Fruit fly (Drosophila melanogaster): ENCODE measurements around the gene dco.

Gene dco

DNA sequence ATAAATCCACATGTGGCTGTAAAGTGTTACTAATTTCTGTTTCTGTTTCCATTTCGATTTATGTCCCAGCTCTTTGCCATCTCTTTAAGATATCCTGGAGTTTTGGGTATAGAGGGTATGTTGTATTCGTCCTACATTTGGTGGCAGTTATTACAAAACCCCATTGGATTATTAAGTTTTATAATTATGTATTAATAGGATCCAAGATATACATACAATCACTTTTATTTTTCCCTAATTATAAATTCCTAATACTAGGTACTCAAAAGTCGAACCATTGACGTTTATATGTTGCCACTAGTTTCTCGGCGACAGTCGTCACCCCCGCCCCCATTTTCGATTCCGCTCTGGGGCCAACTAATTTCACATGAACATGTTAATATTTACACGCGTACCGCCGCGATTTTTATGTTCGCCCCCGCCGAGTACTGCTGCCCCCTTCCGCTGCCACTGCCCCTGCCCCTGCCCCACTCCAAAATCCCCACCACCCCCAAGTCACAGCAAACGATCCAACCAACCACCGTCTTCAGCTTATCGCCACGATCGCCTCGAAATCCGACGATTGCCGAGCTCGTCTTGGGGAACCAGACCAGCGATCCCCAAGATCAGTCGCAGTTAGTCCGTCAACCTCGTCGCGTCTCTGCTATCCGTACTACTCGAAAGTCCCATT, 3.8 kb upstream of the dco start, which contains the start of gene Sox100B (continued):
- peak; percentile 6 for TF ChIP-seq chn (GFP tag; optimal IDR thresholded peaks at IDR 0.05)
- no peak for TF ChIP-seq Atf6 (GFP tag; IDR thresholded peaks at IDR 0.05)
- TF ChIP-seq Opbp (GFP tag; IDR thresholded peaks at IDR 0.05; ENCODE audit: partially characterized antibody): no peak
- TF ChIP-seq lov (optimal IDR thresholded peaks at IDR 0.05): no peak
- peak; percentile 72; the same call in 2 of the 3 replicates for TF ChIP-seq lov (GFP tag; IDR thresholded peaks at IDR 0.05)
- peak; percentile 71 for TF ChIP-seq CG2678 (tag; optimal IDR thresholded peaks at IDR 0.05)
- peak; percentile 2 for TF ChIP-seq MTF-1 (GFP tag; optimal IDR thresholded peaks at IDR 0.05; ENCODE audit: borderline replicate concordance)
- peak; percentile 49 for TF ChIP-seq CG7556 (GFP tag; optimal IDR thresholded peaks at IDR 0.05)
- no peak for TF ChIP-seq wor (GFP tag; IDR thresholded peaks at IDR 0.05)
- no peak for TF ChIP-seq CG16863 (GFP tag; optimal IDR thresholded peaks at IDR 0.05)
- no peak for TF ChIP-seq so (GFP tag; IDR thresholded peaks at IDR 0.05)
- peak; percentile 74 for TF ChIP-seq CG13424 (tag; optimal IDR thresholded peaks at IDR 0.05)
- no peak for TF ChIP-seq CG6765 (GFP tag; optimal IDR thresholded peaks at IDR 0.05)
- TF ChIP-seq kay (GFP tag; optimal IDR thresholded peaks at IDR 0.05): peak; percentile 9
- no peak for TF ChIP-seq Tbp (GFP tag; optimal IDR thresholded peaks at IDR 0.05)
- TF ChIP-seq HHEX (GFP tag; optimal IDR thresholded peaks at IDR 0.05): peak; percentile 16
- TF ChIP-seq CG12942 (GFP tag; optimal IDR thresholded peaks at IDR 0.05): peak; percentile 22
- peak; percentile 23 for TF ChIP-seq CG8290 (GFP tag; optimal IDR thresholded peaks at IDR 0.05)
- no peak for TF ChIP-seq CG8290 (tag; optimal IDR thresholded peaks at IDR 0.05)
- TF ChIP-seq chm (GFP tag; IDR thresholded peaks at IDR 0.05): 0 out of 2 replicates have a peak, but pooled peaks have one; percentile 34
- no peak for TF ChIP-seq aop (GFP tag; IDR thresholded peaks at IDR 0.05)
- peak; percentile 49; the same call in 2 of the 3 replicates for TF ChIP-seq Aef1 (GFP tag; IDR thresholded peaks at IDR 0.05)
- no peak for TF ChIP-seq CG12744 (GFP tag; optimal IDR thresholded peaks at IDR 0.05)
- TF ChIP-seq gcm2 (GFP tag; optimal IDR thresholded peaks at IDR 0.05): no peak
- TF ChIP-seq Bdp1 (GFP tag; optimal IDR thresholded peaks at IDR 0.05): no peak
- TF ChIP-seq Nf-YC (tag; optimal IDR thresholded peaks at IDR 0.05): peak; percentile 83
- peak; percentile 10 for TF ChIP-seq NfI (GFP tag; optimal IDR thresholded peaks at IDR 0.05)
- peak; percentile 84 for TF ChIP-seq row (GFP tag; IDR thresholded peaks at IDR 0.05)
- no peak for TF ChIP-seq HmgZ (tag; optimal IDR thresholded peaks at IDR 0.05)
- TF ChIP-seq tup (GFP tag; optimal IDR thresholded peaks at IDR 0.05): no peak
- peak; percentile 57 for TF ChIP-seq slbo (GFP tag; IDR thresholded peaks at IDR 0.05)
- peak; percentile 56 for TF ChIP-seq CG30403 (GFP tag; optimal IDR thresholded peaks at IDR 0.05)
- no peak for TF ChIP-seq C15 (GFP tag; IDR thresholded peaks at IDR 0.05)
- TF ChIP-seq zf30C (GFP tag; optimal IDR thresholded peaks at IDR 0.05): no peak
- peak; percentile 86 for TF ChIP-seq Deaf1 (tag; optimal IDR thresholded peaks at IDR 0.05)
- no peak for TF ChIP-seq tna (GFP tag; IDR thresholded peaks at IDR 0.05; ENCODE audit: partially characterized antibody)
- no peak for TF ChIP-seq Neu2 (GFP tag; optimal IDR thresholded peaks at IDR 0.05; ENCODE audit: borderline replicate concordance)
- no peak for TF ChIP-seq prd (optimal IDR thresholded peaks at IDR 0.05)
- TF ChIP-seq prd (GFP tag; IDR thresholded peaks at IDR 0.05): peak; percentile 94
- TF ChIP-seq CG1832 (GFP tag; optimal IDR thresholded peaks at IDR 0.05): no peak
- no peak for TF ChIP-seq CG15073 (GFP tag; optimal IDR thresholded peaks at IDR 0.05)
- no peak for TF ChIP-seq vfl (GFP tag; optimal IDR thresholded peaks at IDR 0.05)
- no peak for TF ChIP-seq Dip2 (GFP tag; IDR thresholded peaks at IDR 0.05)
- no peak for TF ChIP-seq CG11247 (GFP tag; IDR thresholded peaks at IDR 0.05)
- TF ChIP-seq BtbVII (GFP tag; optimal IDR thresholded peaks at IDR 0.05): no peak
- TF ChIP-seq nom (GFP tag; optimal IDR thresholded peaks at IDR 0.05): no peak
- peak; percentile 8 for TF ChIP-seq sug (tag; optimal IDR thresholded peaks at IDR 0.05)
- no peak for TF ChIP-seq Scr (GFP tag; IDR thresholded peaks at IDR 0.05; ENCODE audit: partially characterized antibody)
- no peak for TF ChIP-seq her (GFP tag; optimal IDR thresholded peaks at IDR 0.05)
- TF ChIP-seq NK7.1 (GFP tag; optimal IDR thresholded peaks at IDR 0.05): no peak
- peak; percentile 75 for TF ChIP-seq CoRest (tag; optimal IDR thresholded peaks at IDR 0.05)
